Worm (Caenorhabditis elegans): ENCODE measurements around the gene emb-1.
A peak's percentile ranks its signal among the peaks of the same experiment; 100 is the strongest.

The emb-1 gene

DNA sequence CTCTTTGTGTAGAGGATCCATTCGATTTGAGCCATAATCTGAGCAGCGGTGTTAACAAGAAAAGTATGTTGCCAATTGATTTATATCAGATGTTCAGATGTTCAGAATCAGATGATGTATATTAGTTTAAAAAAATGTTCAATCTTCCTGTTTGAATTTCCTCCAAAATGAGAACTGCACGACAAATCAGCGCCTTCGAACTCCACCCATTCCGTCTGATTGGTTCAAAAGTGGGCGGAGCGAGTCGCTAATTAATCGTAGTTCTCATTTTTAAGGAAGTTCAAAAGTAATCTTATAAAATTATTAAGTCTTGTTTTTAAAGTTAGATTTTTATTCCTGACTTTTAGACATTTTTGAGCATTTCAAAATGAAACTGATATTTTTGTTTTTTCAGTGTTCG, 5.9 kb downstream of the emb-1 start:
- TF ChIP-seq ztf-7 (tag; optimal IDR thresholded peaks at IDR 0.05), result no peak
- no peak for TF ChIP-seq zip-11 (GFP tag; IDR thresholded peaks at IDR 0.05)
- no peak for TF ChIP-seq daf-16 (GFP tag; optimal IDR thresholded peaks at IDR 0.05)
- no peak for TF ChIP-seq daf-16 (tag; optimal IDR thresholded peaks at IDR 0.05)
- no peak for TF ChIP-seq cey-2 (tag; optimal IDR thresholded peaks at IDR 0.05; ENCODE audit: borderline replicate concordance, insufficient read depth)
- peak in 1 of 2 experiments; percentile 73 for TF ChIP-seq unc-62 (GFP tag; optimal IDR thresholded peaks at IDR 0.05 in 1 of 2)
- no peak for TF ChIP-seq unc-62 (tag; optimal IDR thresholded peaks at IDR 0.05)

- TF ChIP-seq nhr-28 (tag; optimal IDR thresholded peaks at IDR 0.05) (peak; percentile 31), hlh-11 (tag; optimal IDR thresholded peaks at IDR 0.05) (peak; percentile 34), pqm-1 (tag; optimal IDR thresholded peaks at IDR 0.05) (peak; percentile 9), nhr-111 (GFP tag; optimal IDR thresholded peaks at IDR 0.05) (no peak), T20F7.1 (GFP tag; optimal IDR thresholded peaks at IDR 0.05) (no peak), unc-62 (GFP tag; optimal IDR thresholded peaks at IDR 0.05 in 1 of 2) (peak in 1 of 2 experiments; percentile 76), unc-62 (tag; optimal IDR thresholded peaks at IDR 0.05) (no peak), dmd-6 (GFP tag; IDR thresholded peaks at IDR 0.05) (peak; percentile 46), aha-1 (tag) (peak; percentile 22), daf-16 (GFP tag; optimal IDR thresholded peaks at IDR 0.05) (no peak), daf-16 (tag; optimal IDR thresholded peaks at IDR 0.05) (peak; percentile 51), dve-1 (tag; optimal IDR thresholded peaks at IDR 0.05; ENCODE audit: insufficient read depth) (peak; percentile 20)
Observed at ce11 chrIII:5180588-5180987, 7.3 kb downstream of the emb-1 start.

DNA sequence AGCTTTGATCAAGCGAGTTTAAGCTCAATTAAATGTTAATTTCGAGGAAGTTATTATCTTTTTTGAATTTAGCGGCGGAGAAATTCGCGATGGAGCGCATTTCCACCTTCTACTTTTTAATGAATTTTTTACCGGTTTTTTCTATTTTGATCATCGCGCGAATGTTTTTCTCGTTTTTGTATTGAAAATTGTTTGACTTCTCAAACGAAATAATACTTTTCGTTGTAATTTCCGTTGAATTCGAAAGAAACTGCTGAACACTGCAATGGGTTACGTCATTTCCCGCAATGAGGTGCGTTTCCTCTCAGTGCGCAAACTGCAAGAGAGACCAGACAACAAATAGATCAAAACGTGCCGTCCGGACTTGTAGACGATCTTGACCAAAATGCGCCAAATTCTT, 8.0 kb downstream of the emb-1 start:
- TF ChIP-seq lin-38 (GFP tag; IDR thresholded peaks at IDR 0.05), result peak; percentile 72
- TF ChIP-seq dpl-1 (GFP tag; optimal IDR thresholded peaks at IDR 0.05), result peak; percentile 1
- no peak for TF ChIP-seq ceh-20 (GFP tag; IDR thresholded peaks at IDR 0.05)
- no peak for TF ChIP-seq pha-4 (GFP tag; IDR thresholded peaks at IDR 0.05)
- no peak for TF ChIP-seq pha-4 (tag; optimal IDR thresholded peaks at IDR 0.05)
- TF ChIP-seq mxl-3 (GFP tag; optimal IDR thresholded peaks at IDR 0.05), result peak; percentile 18
- TF ChIP-seq hlh-30 (tag; optimal IDR thresholded peaks at IDR 0.05; ENCODE audit: insufficient read depth), result peak; percentile 10
- no peak for TF ChIP-seq nhr-41 (GFP tag; IDR thresholded peaks at IDR 0.05)
- TF ChIP-seq hlh-11 (tag; optimal IDR thresholded peaks at IDR 0.05), result peak; percentile 19
- TF ChIP-seq mdl-1 (tag; optimal IDR thresholded peaks at IDR 0.05), result peak in 1 of 2 experiments; percentile 38
- TF ChIP-seq nhr-77 (tag; optimal IDR thresholded peaks at IDR 0.05), result no peak
- no peak for TF ChIP-seq egl-27 (tag; optimal IDR thresholded peaks at IDR 0.05)
- no peak for TF ChIP-seq daf-8 (GFP tag; IDR thresholded peaks at IDR 0.05)
- TF ChIP-seq ceh-82 (tag; optimal IDR thresholded peaks at IDR 0.05), result no peak
- no peak for TF ChIP-seq mdt-29 (GFP tag; IDR thresholded peaks at IDR 0.05)
- no peak for TF ChIP-seq tra-1 (GFP tag; IDR thresholded peaks at IDR 0.05)

- TF ChIP-seq zfp-2 (tag; optimal IDR thresholded peaks at IDR 0.05) (no peak), aha-1 (tag) (peak; percentile 5), nhr-28 (tag; optimal IDR thresholded peaks at IDR 0.05) (peak; percentile 4)
Observed at ce11 chrIII:5181641-5182040, 8.4 kb downstream of the emb-1 start.

ce11 chrIII:5183372-5183771, 10.1 kb downstream of the emb-1 start:
- TF ChIP-seq egl-27 (tag; optimal IDR thresholded peaks at IDR 0.05), result no peak
- TF ChIP-seq nhr-6 (tag; optimal IDR thresholded peaks at IDR 0.05), result no peak
- TF ChIP-seq zag-1 (tag; optimal IDR thresholded peaks at IDR 0.05), result no peak
- TF ChIP-seq hlh-30 (tag; optimal IDR thresholded peaks at IDR 0.05; ENCODE audit: insufficient read depth), result peak; percentile 11
- TF ChIP-seq daf-12 (tag; optimal IDR thresholded peaks at IDR 0.05), result no peak
- no peak for TF ChIP-seq nhr-111 (GFP tag; optimal IDR thresholded peaks at IDR 0.05)
- 0 out of 2 replicates have a peak, but pooled peaks have one; percentile 20 for TF ChIP-seq hmg-1.1 (GFP tag; IDR thresholded peaks at IDR 0.05)
- no peak for TF ChIP-seq Y75B8A.6 (GFP tag; IDR thresholded peaks at IDR 0.05)
- TF ChIP-seq mxl-3 (GFP tag; optimal IDR thresholded peaks at IDR 0.05), result no peak
- TF ChIP-seq spr-1 (tag; optimal IDR thresholded peaks at IDR 0.05), result no peak
- TF ChIP-seq mdl-1 (tag; optimal IDR thresholded peaks at IDR 0.05), result peak in 1 of 2 experiments; percentile 5
- TF ChIP-seq T20F7.1 (GFP tag; optimal IDR thresholded peaks at IDR 0.05), result no peak

Measured in whole organism, L4 larva.